Worm (Caenorhabditis elegans) whole organism, L1 larva: ENCODE data around the gene grl-24.

Source experiments
- C34B4.2 ChIP-seq: sonication (generic microtip); optimal IDR thresholded peaks from 2 replicates; lab custom pipeline; 2017; ENCODE audit warnings: mild to moderate bottlenecking, missing genetic modification characterization, missing compliant biosample characterization
- F16B12.6 ChIP-seq: fragments of 150-350 bp; optimal IDR thresholded peaks from 2 replicates; lab custom pipeline; 2014; ENCODE audit warnings: missing biosample characterization, missing genetic modification characterization
- alr-1 ChIP-seq: fragments of 200-800 bp; sonication (Bioruptor generic); optimal IDR thresholded peaks from 2 replicates; lab custom pipeline; 2018; ENCODE audit warnings: borderline replicate concordance, mild to moderate bottlenecking, missing genetic modification characterization, missing compliant biosample characterization
- ama-1 ChIP-seq: fragments of 150-350 bp; optimal IDR thresholded peaks from 2 replicates; lab custom pipeline; 2014
- blmp-1 ChIP-seq: fragments of 150-350 bp; optimal IDR thresholded peaks from 2 replicates; lab custom pipeline; 2014; ENCODE audit warnings: missing biosample characterization, missing genetic modification characterization
- ceh-8 ChIP-seq: fragments of 200-800 bp; sonication (Bioruptor generic); optimal IDR thresholded peaks from 2 replicates; lab custom pipeline; 2018; ENCODE audit warnings: mild to moderate bottlenecking, missing genetic modification characterization, moderate library complexity, missing compliant biosample characterization
- dsc-1 ChIP-seq: sonication (generic microtip); optimal IDR thresholded peaks from 2 replicates; lab custom pipeline; 2016; ENCODE audit warnings: mild to moderate bottlenecking, missing genetic modification characterization, missing compliant biosample characterization
- efl-1 ChIP-seq, 4 experiments: fragments of 150-350 bp; optimal IDR thresholded peaks in 3 of 4; peaks in 1 of 4; 1 replicate in 1 of 4; 2 replicates in 3 of 4; lab custom pipeline; 2014; ENCODE audit warnings: missing biosample characterization in 2 of 4, missing genetic modification characterization in 2 of 4, missing genetic modification reagents in 2 of 4
- efl-3 ChIP-seq: fragments of 200-800 bp; sonication (Bioruptor generic); optimal IDR thresholded peaks from 2 replicates; lab custom pipeline; 2018; ENCODE audit warnings: mild to moderate bottlenecking, missing genetic modification characterization, missing compliant biosample characterization
- egl-27 ChIP-seq, 2 experiments: fragments of 150-350 bp in 1 of 2; sonication (generic microtip); optimal IDR thresholded peaks; 3 replicates each; lab custom pipeline; 2017 to 2018; ENCODE audit warnings: missing biosample characterization in 2 of 2, missing genetic modification characterization in 2 of 2, missing genetic modification reagents in 2 of 2
- elt-3 ChIP-seq, 6 experiments: fragments of 150-350 bp in 1 of 6; sonication (generic microtip); optimal IDR thresholded peaks; 2 replicates each; lab custom pipeline; 2017 to 2018; ENCODE audit warnings: missing biosample characterization in 6 of 6, missing genetic modification characterization in 6 of 6, inconsistent platforms in 1 of 6
- fkh-4 ChIP-seq: sonication (generic microtip); optimal IDR thresholded peaks from 2 replicates; lab custom pipeline; 2016; ENCODE audit warnings: missing compliant biosample characterization, missing genetic modification characterization, borderline replicate concordance
- fkh-8 ChIP-seq: sonication (generic microtip); optimal IDR thresholded peaks from 2 replicates; lab custom pipeline; 2016; ENCODE audit warnings: mild to moderate bottlenecking, missing genetic modification characterization, missing compliant biosample characterization
- hlh-4 ChIP-seq: sonication (generic microtip); optimal IDR thresholded peaks from 2 replicates; lab custom pipeline; 2016; ENCODE audit warnings: mild to moderate bottlenecking, missing genetic modification characterization, missing compliant biosample characterization
- hpl-2 ChIP-seq: fragments of 150-350 bp; optimal IDR thresholded peaks from 2 replicates; lab custom pipeline; 2014; ENCODE audit warnings: missing biosample characterization, missing genetic modification reagents, missing genetic modification characterization
- irx-1 ChIP-seq: sonication (generic microtip); optimal IDR thresholded peaks from 2 replicates; lab custom pipeline; 2016; ENCODE audit warnings: missing genetic modification characterization, missing compliant biosample characterization
- lin-13 ChIP-seq: fragments of 150-350 bp; optimal IDR thresholded peaks from 2 replicates; lab custom pipeline; 2014; ENCODE audit warnings: missing biosample characterization, missing genetic modification reagents, missing genetic modification characterization
- lir-3 ChIP-seq: sonication (generic microtip); optimal IDR thresholded peaks from 2 replicates; lab custom pipeline; 2016; ENCODE audit warnings: mild to moderate bottlenecking, missing genetic modification characterization, moderate library complexity, missing compliant biosample characterization; ENCODE audit not compliant: poor library complexity
- mdl-1 ChIP-seq, 2 experiments: fragments of 150-350 bp; optimal IDR thresholded peaks; 2 replicates each; lab custom pipeline; 2014 to 2017; ENCODE audit warnings: missing biosample characterization in 2 of 2, missing genetic modification characterization in 2 of 2, inconsistent platforms in 1 of 2
- mef-2 ChIP-seq: fragments of 150-350 bp; optimal IDR thresholded peaks from 2 replicates; lab custom pipeline; 2014; ENCODE audit warnings: missing biosample characterization, missing genetic modification characterization
- nhr-11 ChIP-seq: fragments of 150-350 bp; optimal IDR thresholded peaks from 2 replicates; lab custom pipeline; 2014; ENCODE audit warnings: missing biosample characterization, missing genetic modification characterization
- nhr-12 ChIP-seq: sonication (generic microtip); optimal IDR thresholded peaks from 2 replicates; lab custom pipeline; 2017; ENCODE audit warnings: missing biosample characterization, missing genetic modification characterization
- nhr-20 ChIP-seq: sonication (generic microtip); optimal IDR thresholded peaks from 2 replicates; lab custom pipeline; 2016; ENCODE audit warnings: mild to moderate bottlenecking, missing genetic modification characterization, missing compliant biosample characterization
- nhr-28 ChIP-seq: fragments of 150-350 bp; optimal IDR thresholded peaks from 2 replicates; lab custom pipeline; 2014; ENCODE audit warnings: missing biosample characterization, missing genetic modification characterization
- nhr-84 ChIP-seq: sonication (generic microtip); optimal IDR thresholded peaks from 2 replicates; lab custom pipeline; 2017; ENCODE audit warnings: missing biosample characterization, missing genetic modification characterization
- nhr-90 ChIP-seq: sonication (generic microtip); optimal IDR thresholded peaks from 2 replicates; lab custom pipeline; 2016; ENCODE audit warnings: mild to moderate bottlenecking, missing genetic modification characterization, missing compliant biosample characterization; ENCODE audit not compliant: poor library complexity
- pax-3 ChIP-seq: fragments of 200-800 bp; sonication (Bioruptor generic); optimal IDR thresholded peaks from 2 replicates; lab custom pipeline; 2018; ENCODE audit warnings: mild to moderate bottlenecking, missing genetic modification characterization, moderate library complexity, missing compliant biosample characterization
- skn-1 ChIP-seq: fragments of 150-350 bp; optimal IDR thresholded peaks from 2 replicates; lab custom pipeline; 2014; ENCODE audit warnings: missing biosample characterization, missing genetic modification characterization
- snpc-4 ChIP-seq: fragments of 150-350 bp; optimal IDR thresholded peaks from 2 replicates; lab custom pipeline; 2014; ENCODE audit warnings: missing biosample characterization, missing genetic modification characterization
- swsn-7 ChIP-seq: sonication (generic microtip); optimal IDR thresholded peaks from 2 replicates; lab custom pipeline; 2016; ENCODE audit warnings: missing genetic modification characterization, missing compliant biosample characterization
- tlp-1 ChIP-seq: fragments of 150-350 bp; optimal IDR thresholded peaks from 2 replicates; lab custom pipeline; 2014; ENCODE audit warnings: missing biosample characterization, missing genetic modification characterization
- unc-130 ChIP-seq: fragments of 150-350 bp; optimal IDR thresholded peaks from 2 replicates; lab custom pipeline; 2017; ENCODE audit warnings: missing biosample characterization, missing genetic modification characterization, inconsistent platforms
- unc-30 ChIP-seq: sonication (generic microtip); optimal IDR thresholded peaks from 2 replicates; lab custom pipeline; 2017; ENCODE audit warnings: missing biosample characterization, missing genetic modification characterization
- zip-4 ChIP-seq: fragments of 200-800 bp; sonication (Bioruptor generic); optimal IDR thresholded peaks from 2 replicates; lab custom pipeline; 2018; ENCODE audit warnings: mild to moderate bottlenecking, missing genetic modification characterization, moderate library complexity, missing compliant biosample characterization

grl-24 gene

DNA sequence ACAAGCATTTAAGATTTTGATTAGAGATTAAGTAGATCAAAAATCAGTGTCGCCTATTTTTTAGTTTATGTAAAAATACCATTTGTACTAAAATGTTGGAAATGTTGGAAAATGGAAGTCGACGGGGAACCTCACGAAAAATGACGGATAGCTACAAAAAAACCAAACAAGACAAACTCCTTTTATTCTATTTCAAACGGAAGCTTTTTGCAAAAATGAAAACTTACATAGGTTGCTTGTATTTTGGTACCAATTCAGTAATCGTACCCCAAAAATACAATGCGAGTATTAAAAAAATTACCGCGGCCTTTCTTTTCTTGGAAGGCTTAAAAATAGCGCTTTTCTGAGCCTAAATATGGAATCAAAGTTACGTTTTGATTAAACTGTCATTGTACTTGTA, 21.6 kb downstream of the grl-24 start:
- TF ChIP-seq efl-1 (optimal IDR thresholded peaks at IDR 0.05; lab: Kevin White, UChicago) (no peak), efl-1 (GFP tag; optimal IDR thresholded peaks at IDR 0.05 in 1 of 2; lab: Kevin White, UChicago) (peak in 1 of 2 experiments; percentile 10), irx-1 (tag; lab: Kevin White, UChicago) (no peak), nhr-28 (tag; lab: Kevin White, UChicago) (no peak), lin-13 (GFP tag; lab: Kevin White, UChicago) (no peak)

- TF ChIP-seq blmp-1 (tag; lab: Kevin White, UChicago) (peak; percentile 86), tlp-1 (no peak), nhr-28 (tag; lab: Kevin White, UChicago) (no peak), fkh-4 (tag; lab: Kevin White, UChicago) (no peak), elt-3 (tag; optimal IDR thresholded peaks at IDR 0.05; lab: Kevin White, UChicago) (no peak), efl-1 (optimal IDR thresholded peaks at IDR 0.05; lab: Kevin White, UChicago) (no peak), efl-1 (GFP tag; optimal IDR thresholded peaks at IDR 0.05 in 1 of 2; lab: Kevin White, UChicago) (peak in 1 of 2 experiments; percentile 62), mef-2 (tag; lab: Kevin White, UChicago) (no peak), pax-3 (tag; lab: Kevin White, UChicago) (no peak)
Measured at ce11 chrIV:17453200-17453599, 22.4 kb downstream of the grl-24 start.

DNA sequence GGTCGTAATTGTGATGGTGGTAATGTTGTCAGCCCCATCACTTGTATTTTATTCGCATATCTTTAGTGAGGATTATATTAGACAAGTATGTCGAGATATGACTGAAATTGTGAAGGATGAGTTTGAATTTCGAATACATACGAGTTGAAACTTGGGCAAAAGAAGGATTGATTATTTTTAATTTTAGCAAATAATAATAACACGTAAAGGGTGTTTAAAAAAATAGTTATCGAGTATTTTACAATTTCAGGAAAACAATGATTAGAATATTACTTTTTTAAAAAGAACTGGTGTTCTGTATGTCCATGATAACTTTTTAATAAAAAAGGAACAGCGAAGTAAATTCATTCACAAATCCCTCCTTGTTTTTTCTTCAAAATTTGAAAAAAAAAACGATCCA, 25.2 kb downstream of the grl-24 start, which contains the start of gene F11E6.8:
TSS of gene F11E6.8 (minus strand) at position 101 of the 400 bp plus-strand sequence.
- no peak for TF ChIP-seq swsn-7 (tag; lab: Kevin White, UChicago)
- TF ChIP-seq mdl-1 (tag; optimal IDR thresholded peaks at IDR 0.05; lab: Kevin White, UChicago), result no peak
- no peak for TF ChIP-seq nhr-11 (tag; lab: Kevin White, UChicago)
- no peak for TF ChIP-seq nhr-90 (tag; lab: Kevin White, UChicago)
- TF ChIP-seq hpl-2 (GFP tag; lab: Kevin White, UChicago), result no peak
- no peak for TF ChIP-seq skn-1 (tag; lab: Kevin White, UChicago)
- no peak for TF ChIP-seq unc-30 (tag; lab: Kevin White, UChicago)
- TF ChIP-seq ama-1 (lab: Kevin White, UChicago), result no peak
- no peak for TF ChIP-seq alr-1 (tag; lab: Kevin White, UChicago)
- TF ChIP-seq F16B12.6, result no peak
- TF ChIP-seq dsc-1 (tag; lab: Kevin White, UChicago), result no peak
- TF ChIP-seq efl-3 (GFP tag; lab: Kevin White, UChicago), result no peak
- no peak for TF ChIP-seq nhr-12 (tag; lab: Kevin White, UChicago)
- no peak for TF ChIP-seq egl-27 (tag; optimal IDR thresholded peaks at IDR 0.05; lab: Kevin White, UChicago)
- TF ChIP-seq hlh-4, result no peak
- TF ChIP-seq fkh-8 (tag; lab: Kevin White, UChicago), result no peak
- TF ChIP-seq mef-2 (tag; lab: Kevin White, UChicago), result no peak
- no peak for TF ChIP-seq ceh-8 (GFP tag; lab: Kevin White, UChicago)
- TF ChIP-seq C34B4.2 (tag; lab: Kevin White, UChicago), result no peak
- TF ChIP-seq lir-3 (tag; lab: Kevin White, UChicago), result no peak
- TF ChIP-seq, all 84 proteins: peak for 0

DNA sequence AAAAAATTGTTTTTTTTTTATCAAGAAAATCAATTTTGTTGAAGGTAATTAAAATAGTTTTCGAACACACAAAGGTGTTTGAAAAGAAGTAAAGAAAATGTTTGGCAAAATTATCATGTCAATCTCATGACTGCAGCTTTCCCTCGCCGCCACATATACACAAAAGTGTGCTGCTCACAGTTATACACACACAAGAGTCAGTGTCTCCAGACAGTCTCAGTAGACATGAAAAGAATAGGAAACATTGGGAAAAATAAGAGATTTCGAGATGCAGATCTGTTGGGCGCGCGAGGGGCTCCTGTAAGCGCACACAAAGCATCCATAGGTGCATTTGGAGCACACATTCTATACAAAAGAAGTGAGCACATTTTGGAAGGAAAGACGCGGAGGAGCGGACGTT, 27.3 kb downstream of the grl-24 start:
- TF ChIP-seq snpc-4 (no peak), unc-130 (no peak), mdl-1 (tag; optimal IDR thresholded peaks at IDR 0.05; lab: Kevin White, UChicago) (no peak), efl-1 (optimal IDR thresholded peaks at IDR 0.05; lab: Kevin White, UChicago) (no peak), efl-1 (GFP tag; optimal IDR thresholded peaks at IDR 0.05 in 1 of 2; lab: Kevin White, UChicago) (no peak), ceh-8 (GFP tag; lab: Kevin White, UChicago) (no peak), nhr-20 (no peak), hpl-2 (GFP tag; lab: Kevin White, UChicago) (no peak), nhr-84 (tag; lab: Kevin White, UChicago) (no peak), zip-4 (no peak)
